Fruit fly (Drosophila melanogaster): ENCODE results near the gene Sod1.

Gene Sod1

DNA sequence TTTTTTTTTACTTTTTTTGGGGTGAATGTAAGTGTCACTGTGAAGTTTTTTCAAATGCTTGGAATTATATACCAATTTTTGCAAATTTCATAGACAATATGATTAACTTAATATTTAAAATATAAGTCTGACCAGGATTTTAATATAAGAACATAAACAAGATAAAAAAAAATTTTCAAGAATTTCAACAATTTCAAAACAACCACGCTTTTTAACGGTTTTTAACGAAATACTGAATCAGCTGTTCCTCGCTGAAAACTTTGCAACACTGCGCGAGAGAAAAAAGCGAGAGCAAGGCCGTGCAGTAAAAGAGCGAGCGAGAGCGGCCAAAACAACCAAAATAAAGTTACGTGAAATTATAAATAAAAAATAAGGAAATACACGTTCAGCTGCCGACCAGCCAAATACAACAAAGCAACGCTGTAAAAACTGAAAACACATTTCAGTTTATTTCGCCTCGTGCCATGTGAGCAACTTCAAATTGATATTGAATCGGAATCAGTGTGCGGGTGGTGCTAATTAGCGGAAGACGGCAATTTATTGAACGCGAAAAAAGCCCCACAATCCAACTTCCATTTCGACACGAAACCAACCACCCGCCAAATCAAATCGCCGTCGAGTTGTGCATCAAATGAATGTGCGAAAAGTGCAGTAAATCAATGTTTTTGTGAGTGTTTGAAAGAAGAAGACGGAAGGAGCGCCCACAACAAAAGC is 17.2 kb downstream of the Sod1 start, which contains the start of the genes CG46439, Iyd and CG33947:
Gene CG46439 (minus strand): TSS at position 51 of the 714 bp plus-strand sequence.
Gene Iyd (minus strand): TSS at position 51 of the 714 bp plus-strand sequence.
Gene CG33947 (plus strand): TSS at position 302 of the 714 bp plus-strand sequence.
- peak; percentile 37 for TF ChIP-seq pros (GFP tag; optimal IDR thresholded peaks at IDR 0.05)
- TF ChIP-seq Atf6 (GFP tag; IDR thresholded peaks at IDR 0.05), result peak; percentile 56
- TF ChIP-seq E2f1 (GFP tag; IDR thresholded peaks at IDR 0.05), result peak; percentile 55; the same call in 1 of the 2 replicates
- no peak for TF ChIP-seq CG4404 (GFP tag; IDR thresholded peaks at IDR 0.05)
- TF ChIP-seq CG17361 (GFP tag; IDR thresholded peaks at IDR 0.05), result 0 out of 3 replicates have a peak, but pooled peaks have one; percentile 17
- no peak for TF ChIP-seq Sry-β (GFP tag; optimal IDR thresholded peaks at IDR 0.05)
- peak; percentile 24 for TF ChIP-seq Elba2 (GFP tag; optimal IDR thresholded peaks at IDR 0.05)
- TF ChIP-seq ash1 (GFP tag; optimal IDR thresholded peaks at IDR 0.05), result no peak
- peak; percentile 42; the same call in 1 of the 2 replicates for TF ChIP-seq CG32532 (GFP tag; IDR thresholded peaks at IDR 0.05)
- peak; percentile 25 for TF ChIP-seq CG10543 (GFP tag; optimal IDR thresholded peaks at IDR 0.05)
- no peak for TF ChIP-seq org-1 (GFP tag; optimal IDR thresholded peaks at IDR 0.05)
- TF ChIP-seq CG8478 (optimal IDR thresholded peaks at IDR 0.05), result no peak
- TF ChIP-seq CG17385 (GFP tag; optimal IDR thresholded peaks at IDR 0.05), result peak; percentile 80
- TF ChIP-seq nau (GFP tag; optimal IDR thresholded peaks at IDR 0.05), result peak; percentile 59
- peak; percentile 29; the same call in 1 of the 2 replicates for TF ChIP-seq CG14441 (GFP tag; IDR thresholded peaks at IDR 0.05)
- TF ChIP-seq BtbVII (GFP tag; optimal IDR thresholded peaks at IDR 0.05), result peak; percentile 20
- peak; percentile 82 for TF ChIP-seq ftz-f1 (GFP tag; optimal IDR thresholded peaks at IDR 0.05)
- TF ChIP-seq CG5180 (GFP tag; optimal IDR thresholded peaks at IDR 0.05), result no peak
- TF ChIP-seq fd102C (GFP tag; optimal IDR thresholded peaks at IDR 0.05), result no peak
- TF ChIP-seq Rx (GFP tag; IDR thresholded peaks at IDR 0.05), result no peak
- no peak for TF ChIP-seq CG3847 (GFP tag; IDR thresholded peaks at IDR 0.05)
- no peak for TF ChIP-seq mld (GFP tag; IDR thresholded peaks at IDR 0.05; ENCODE audit: partially characterized antibody)
- TF ChIP-seq CG2199 (GFP tag; IDR thresholded peaks at IDR 0.05), result 0 out of 3 replicates have a peak, but pooled peaks have one; percentile 13
- no peak for TF ChIP-seq CG6683 (GFP tag; optimal IDR thresholded peaks at IDR 0.05)
- 0 out of 3 replicates have a peak, but pooled peaks have one; percentile 19 for TF ChIP-seq C15 (GFP tag; IDR thresholded peaks at IDR 0.05)
- no peak for TF ChIP-seq maf-S (GFP tag; optimal IDR thresholded peaks at IDR 0.05)
- TF ChIP-seq MESR4 (GFP tag; optimal IDR thresholded peaks at IDR 0.05), result peak; percentile 37
- no peak for TF ChIP-seq Sry-δ (GFP tag; optimal IDR thresholded peaks at IDR 0.05)
- TF ChIP-seq CkIIα-i1 (GFP tag; IDR thresholded peaks at IDR 0.05), result no peak
- TF ChIP-seq sna (GFP tag; IDR thresholded peaks at IDR 0.05; ENCODE audit: partially characterized antibody), result peak; percentile 54
- peak in 1 of 2 experiments; percentile 87 for TF ChIP-seq Pdp1 (GFP tag; optimal IDR thresholded peaks at IDR 0.05)
- no peak for TF ChIP-seq Usf (GFP tag; optimal IDR thresholded peaks at IDR 0.05)
- TF ChIP-seq Dek (tag; optimal IDR thresholded peaks at IDR 0.05), result peak; percentile 10
- no peak for TF ChIP-seq Ravus (GFP tag; IDR thresholded peaks at IDR 0.05)
- 0 out of 2 replicates have a peak, but pooled peaks have one; percentile 19 for TF ChIP-seq Xrp1 (GFP tag; IDR thresholded peaks at IDR 0.05)
- no peak for TF ChIP-seq Dll (GFP tag; IDR thresholded peaks at IDR 0.05; ENCODE audit: partially characterized antibody)
- TF ChIP-seq Fer1 (GFP tag; optimal IDR thresholded peaks at IDR 0.05), result peak; percentile 70
- no peak for TF ChIP-seq ranshi (GFP tag; IDR thresholded peaks at IDR 0.05)
- TF ChIP-seq Sox102F (GFP tag; optimal IDR thresholded peaks at IDR 0.05), result no peak
- TF ChIP-seq Dp (GFP tag; optimal IDR thresholded peaks at IDR 0.05), result peak; percentile 67
- no peak for TF ChIP-seq CG9437 (GFP tag; optimal IDR thresholded peaks at IDR 0.05)
- peak; percentile 35; the same call in 1 of the 3 replicates for TF ChIP-seq row (GFP tag; IDR thresholded peaks at IDR 0.05)
- no peak for TF ChIP-seq disco-r (GFP tag; optimal IDR thresholded peaks at IDR 0.05)
- peak; percentile 85 for TF ChIP-seq Vsx1 (GFP tag; optimal IDR thresholded peaks at IDR 0.05)
- TF ChIP-seq onecut (GFP tag; IDR thresholded peaks at IDR 0.05), result peak; percentile 45; the same call in 1 of the 2 replicates
- TF ChIP-seq nom (GFP tag; optimal IDR thresholded peaks at IDR 0.05), result peak; percentile 95
- TF ChIP-seq dmrt11E (tag; optimal IDR thresholded peaks at IDR 0.05), result no peak
- no peak for TF ChIP-seq CG3726 (GFP tag; IDR thresholded peaks at IDR 0.05)
- peak; percentile 70 for TF ChIP-seq stwl (tag; optimal IDR thresholded peaks at IDR 0.05)

All from whole organism, embryonic.